Fruit fly (Drosophila melanogaster) ovary, adult (tissue): Measurements from ENCODE around the gene CG5707.

Experiments used
- CG17801 ChIP-seq: fragments of 200-800 bp; optimal IDR thresholded peaks from 2 replicates; lab custom pipeline; 2019; ENCODE audit warnings: missing biosample characterization, mild to moderate bottlenecking, missing genetic modification characterization, moderate library complexity; ENCODE audit not compliant: partially characterized antibody

Gene CG5707

dm6 chr3L:2191994-2192450, at the start of gene CG5707:
Gene CG5707 (minus strand): TSS chr3L:2192221.
- peak; percentile 19 for TF ChIP-seq CG17801

dm6 chr3L:2237543-2238233, 45.7 kb upstream of the CG5707 start, which contains the start of gene ACXD:
Gene ACXD (plus strand): TSS chr3L:2237608.
- TF ChIP-seq CG17801, result no peak

- no peak for TF ChIP-seq CG17801
Observed at dm6 chr3L:2237034-2237433, 45.0 kb upstream of the CG5707 start, which contains the start of gene CG9018. Gene CG9018 (minus strand): TSS chr3L:2237076.

- TF ChIP-seq CG17801, result no peak
Observed at dm6 chr3L:2229172-2229696, 37.2 kb upstream of the CG5707 start, which contains the start of gene Oseg2. Gene Oseg2 (plus strand): TSS chr3L:2229646.

- TF ChIP-seq CG17801, result no peak
Observed at dm6 chr3L:2228367-2229171, 36.5 kb upstream of the CG5707 start.

- no peak for TF ChIP-seq CG17801
Observed at dm6 chr3L:2212403-2212802, 20.4 kb upstream of the CG5707 start, which contains the start of gene CG15878. Gene CG15878 (minus strand): TSS chr3L:2212503.

dm6 chr3L:2196713-2197112, 4.7 kb upstream of the CG5707 start, which contains the start of gene CG8960:
Gene CG8960 (plus strand): TSS chr3L:2197013.
- TF ChIP-seq CG17801, result no peak

- no peak for TF ChIP-seq CG17801
Observed at dm6 chr3L:2191512-2191911, 509 bp downstream of the CG5707 start.

dm6 chr3L:2185630-2186029, 6.4 kb downstream of the CG5707 start, which contains the start of gene CG13810:
Gene CG13810 (plus strand): TSS chr3L:2185930.
- TF ChIP-seq CG17801, result no peak

dm6 chr3L:2174232-2174631, 17.8 kb downstream of the CG5707 start, which contains the start of gene CG15820:
Gene CG15820 (minus strand): TSS chr3L:2174332.
- no peak for TF ChIP-seq CG17801

- no peak for TF ChIP-seq CG17801
Observed at dm6 chr3L:2170885-2171526, 21.0 kb downstream of the CG5707 start, which contains the start of gene CG5704. Gene CG5704 (minus strand): TSS chr3L:2170971.

dm6 chr3L:2168954-2169353, 23.1 kb downstream of the CG5707 start, which contains the start of gene CG15879:
Gene CG15879 (minus strand): TSS chr3L:2169108.
- peak; percentile 3 for TF ChIP-seq CG17801

- TF ChIP-seq CG17801, result no peak
Observed at dm6 chr3L:2166776-2167175, 25.2 kb downstream of the CG5707 start.

dm6 chr3L:2164805-2165204, 27.2 kb downstream of the CG5707 start:
- no peak for TF ChIP-seq CG17801

- TF ChIP-seq CG17801, result no peak
Observed at dm6 chr3L:2164031-2164537, 27.9 kb downstream of the CG5707 start.

dm6 chr3L:2163608-2164007, 28.4 kb downstream of the CG5707 start, which contains the start of gene CG15822:
Gene CG15822 (minus strand): TSS chr3L:2163863.
- TF ChIP-seq CG17801, result no peak
